Worm (Caenorhabditis elegans): ENCODE measurements around the gene Y72A10A.1.

DNA sequence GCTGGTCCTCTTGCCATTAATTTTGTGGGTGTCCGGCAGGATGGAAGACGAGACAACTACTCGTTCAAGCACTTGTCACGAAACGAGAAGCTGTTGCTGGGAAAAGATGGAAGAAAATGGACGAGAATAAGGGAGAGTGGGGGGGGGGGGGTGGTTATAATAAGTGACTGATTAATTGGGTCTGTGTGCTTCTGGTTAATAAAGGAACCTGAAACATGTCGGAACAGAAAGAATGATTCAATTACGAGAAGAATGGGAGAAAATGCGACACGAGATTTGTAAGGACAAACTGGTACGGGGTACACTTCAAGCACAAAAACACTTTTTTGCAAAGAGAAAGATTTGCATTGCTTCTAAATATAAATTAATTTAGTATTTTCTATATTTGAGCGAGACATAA, 17.3 kb upstream of the Y72A10A.1 start:
- TF ChIP-seq ref-1 (GFP tag; conservative IDR thresholded peaks at IDR 0.05) (no peak), tab-1 (GFP tag; IDR thresholded peaks at IDR 0.05) (no peak), T22C8.4 (GFP tag; IDR thresholded peaks at IDR 0.05) (no peak), cog-1 (tag; optimal IDR thresholded peaks at IDR 0.05) (no peak), flt-1 (GFP tag; IDR thresholded peaks at IDR 0.05) (no peak), ztf-29 (GFP tag; IDR thresholded peaks at IDR 0.05) (no peak), klf-2 (GFP tag; conservative IDR thresholded peaks at IDR 0.05) (no peak), ztf-23 (GFP tag; IDR thresholded peaks at IDR 0.05) (no peak), med-1 (GFP tag; optimal IDR thresholded peaks at IDR 0.05; ENCODE audit: insufficient read depth) (no peak)
